Worm (Caenorhabditis elegans): ENCODE measurements around the gene snrp-200.

Gene snrp-200

ce11 chrII:12679635-12680034, 57.1 kb downstream of the snrp-200 start, which contains the start of the genes Y38E10A.33 and cox-10 (continued):
- TF ChIP-seq ceh-82 (tag; optimal IDR thresholded peaks at IDR 0.05) (peak; percentile 58 to 68 (median 66)), aly-2 (tag; optimal IDR thresholded peaks at IDR 0.05) (peak; percentile 20), ztf-11 (tag; optimal IDR thresholded peaks at IDR 0.05) (peak in 1 of 2 experiments; percentile 38), mef-2 (tag; optimal IDR thresholded peaks at IDR 0.05) (no peak), fos-1 (tag; optimal IDR thresholded peaks at IDR 0.05) (no peak), dsc-1 (tag; optimal IDR thresholded peaks at IDR 0.05) (peak; percentile 79)

ce11 chrII:12678867-12679134, 57.9 kb downstream of the snrp-200 start, which contains the start of gene Y38E10A.24:
Gene Y38E10A.24, plus strand, starts transcription at chrII:12679035.
- no peak for TF ChIP-seq ceh-8 (GFP tag; optimal IDR thresholded peaks at IDR 0.05)
- TF ChIP-seq hlh-4 (tag; optimal IDR thresholded peaks at IDR 0.05), result no peak
- no peak for TF ChIP-seq alr-1 (tag; optimal IDR thresholded peaks at IDR 0.05; ENCODE audit: borderline replicate concordance)
- no peak for TF ChIP-seq unc-98 (GFP tag; IDR thresholded peaks at IDR 0.05)
- TF ChIP-seq hlh-17 (GFP tag; optimal IDR thresholded peaks at IDR 0.05; ENCODE audit: borderline replicate concordance), result no peak
- TF ChIP-seq mep-1 (tag; optimal IDR thresholded peaks at IDR 0.05), result no peak
- no peak for TF ChIP-seq unc-130 (tag; optimal IDR thresholded peaks at IDR 0.05)
- TF ChIP-seq C16A3.4 (tag; optimal IDR thresholded peaks at IDR 0.05), result no peak
- TF ChIP-seq dpl-1 (GFP tag; optimal IDR thresholded peaks at IDR 0.05), result no peak
- no peak for TF ChIP-seq nhr-77 (tag; optimal IDR thresholded peaks at IDR 0.05)
- TF ChIP-seq lin-14 (GFP tag; optimal IDR thresholded peaks at IDR 0.05), result no peak
- TF ChIP-seq zip-4 (GFP tag; optimal IDR thresholded peaks at IDR 0.05), result no peak
- TF ChIP-seq jun-1 (tag; optimal IDR thresholded peaks at IDR 0.05), result no peak
- TF ChIP-seq lin-15B (tag; optimal IDR thresholded peaks at IDR 0.05), result no peak
- no peak for TF ChIP-seq aha-1 (tag; optimal IDR thresholded peaks at IDR 0.05)
- TF ChIP-seq sox-4 (tag; optimal IDR thresholded peaks at IDR 0.05), result no peak
- no peak for TF ChIP-seq unc-86 (tag; optimal IDR thresholded peaks at IDR 0.05)
- no peak for TF ChIP-seq elt-3 (tag; optimal IDR thresholded peaks at IDR 0.05)

- TF ChIP-seq elt-2 (tag; optimal IDR thresholded peaks at IDR 0.05) (peak; percentile 49), unc-98 (GFP tag; IDR thresholded peaks at IDR 0.05) (peak; percentile 75), snu-23 (GFP tag; optimal IDR thresholded peaks at IDR 0.05) (peak; percentile 88), ama-1 (optimal IDR thresholded peaks at IDR 0.05) (no peak), ces-1 (GFP tag; optimal IDR thresholded peaks at IDR 0.05) (no peak), nhr-28 (tag; optimal IDR thresholded peaks at IDR 0.05) (no peak), vab-15 (tag; optimal IDR thresholded peaks at IDR 0.05) (no peak), mep-1 (tag; optimal IDR thresholded peaks at IDR 0.05) (peak; percentile 94), unc-86 (tag; optimal IDR thresholded peaks at IDR 0.05) (peak; percentile 42), unc-130 (tag; optimal IDR thresholded peaks at IDR 0.05) (peak; percentile 37), ztf-4 (tag; optimal IDR thresholded peaks at IDR 0.05) (no peak), alr-1 (tag; optimal IDR thresholded peaks at IDR 0.05; ENCODE audit: borderline replicate concordance) (no peak), mab-9 (GFP tag; IDR thresholded peaks at IDR 0.05) (no peak), nhr-85 (tag) (peak; percentile 94), pqm-1 (tag; optimal IDR thresholded peaks at IDR 0.05) (no peak), sox-4 (tag; optimal IDR thresholded peaks at IDR 0.05) (peak; percentile 42), hlh-17 (GFP tag; optimal IDR thresholded peaks at IDR 0.05; ENCODE audit: borderline replicate concordance) (no peak), ceh-63 (GFP tag; optimal IDR thresholded peaks at IDR 0.05) (no peak), grh-1 (GFP tag; IDR thresholded peaks at IDR 0.05) (0 out of 2 replicates have a peak, but pooled peaks have one; percentile 36), lin-39 (tag; optimal IDR thresholded peaks at IDR 0.05) (peak; percentile 40), efl-1 (optimal IDR thresholded peaks at IDR 0.05) (peak; percentile 75 to 88), efl-1 (GFP tag; optimal IDR thresholded peaks at IDR 0.05 in 1 of 2) (peak; percentile 89 to 99), blmp-1 (tag; optimal IDR thresholded peaks at IDR 0.05) (peak; percentile 39), tlp-1 (tag; optimal IDR thresholded peaks at IDR 0.05) (no peak), rnt-1 (tag; optimal IDR thresholded peaks at IDR 0.05) (peak; percentile 98), pag-3 (tag; optimal IDR thresholded peaks at IDR 0.05; ENCODE audit: borderline replicate concordance, insufficient read depth) (no peak), egl-13 (tag; optimal IDR thresholded peaks at IDR 0.05) (peak; percentile 67), C04F5.9 (tag; optimal IDR thresholded peaks at IDR 0.05) (peak; percentile 22), nhr-237 (tag; optimal IDR thresholded peaks at IDR 0.05) (peak; percentile 61), sup-37 (GFP tag; optimal IDR thresholded peaks at IDR 0.05) (peak; percentile 14), nhr-19 (GFP tag; conservative IDR thresholded peaks at IDR 0.05) (peak; percentile 79)
Observed at ce11 chrII:12677975-12678866, 58.5 kb downstream of the snrp-200 start.
